Worm (Caenorhabditis elegans) whole organism, L4 larva: Measurements from ENCODE around the gene F36H9.1.

Source experiments
- ceh-82 ChIP-seq: sonication (generic microtip); optimal IDR thresholded peaks from 2 replicates; lab custom pipeline; 2017; ENCODE audit warnings: missing biosample characterization, missing genetic modification characterization
- cey-2 ChIP-seq: sonication (generic microtip); optimal IDR thresholded peaks from 3 replicates; lab custom pipeline; 2017; ENCODE audit warnings: missing genetic modification characterization, mild to moderate bottlenecking, missing compliant biosample characterization, antibody characterized with exemption, borderline replicate concordance; ENCODE audit not compliant: insufficient read depth
- egl-27 ChIP-seq: sonication (generic microtip); optimal IDR thresholded peaks from 3 replicates; lab custom pipeline; 2017; ENCODE audit warnings: missing biosample characterization, missing genetic modification reagents, missing genetic modification characterization
- lin-13 ChIP-seq: fragments of 150-350 bp; optimal IDR thresholded peaks from 2 replicates; lab custom pipeline; 2014; ENCODE audit warnings: missing biosample characterization, missing genetic modification reagents, missing genetic modification characterization
- lir-3 ChIP-seq: sonication (generic microtip); optimal IDR thresholded peaks from 2 replicates; lab custom pipeline; 2016; ENCODE audit warnings: mild to moderate bottlenecking, missing genetic modification characterization, missing compliant biosample characterization
- mep-1 ChIP-seq: fragments of 150-350 bp; sonication (generic microtip); optimal IDR thresholded peaks from 3 replicates; lab custom pipeline; 2014; ENCODE audit warnings: missing biosample characterization, missing genetic modification characterization
- nhr-11 ChIP-seq: fragments of 150-350 bp; optimal IDR thresholded peaks from 2 replicates; lab custom pipeline; 2014; ENCODE audit warnings: missing biosample characterization, missing genetic modification characterization
- unc-62 ChIP-seq, 3 experiments: fragments of 150-350 bp in 1 of 3; sonication (generic microtip); optimal IDR thresholded peaks in 2 of 3; peaks in 1 of 3; 1 replicate in 1 of 3; 2 replicates in 2 of 3; lab custom pipeline; 2014 to 2017; ENCODE audit warnings: missing biosample characterization in 3 of 3, missing genetic modification characterization in 3 of 3, missing genetic modification reagents in 3 of 3, missing genotype in 1 of 3
- ztf-7 ChIP-seq: fragments of 150-350 bp; optimal IDR thresholded peaks from 2 replicates; lab custom pipeline; 2014; ENCODE audit warnings: missing biosample characterization, missing genetic modification characterization

ce11 chrV:1820749-1821148 is 26.4 kb downstream of the F36H9.1 start:
- TF ChIP-seq ceh-82 (tag; lab: Kevin White, UChicago) (no peak), nhr-11 (tag; lab: Kevin White, UChicago) (no peak), egl-27 (tag; lab: Kevin White, UChicago) (no peak), lir-3 (tag; lab: Kevin White, UChicago) (no peak), lin-13 (no peak), unc-62 (GFP tag; optimal IDR thresholded peaks at IDR 0.05 in 1 of 2; lab: Kevin White, UChicago) (no peak), unc-62 (tag; optimal IDR thresholded peaks at IDR 0.05; lab: Kevin White, UChicago) (no peak), ztf-7 (tag; lab: Kevin White, UChicago) (no peak), cey-2 (tag; lab: Kevin White, UChicago) (no peak), mep-1 (tag; lab: Kevin White, UChicago) (no peak)
